ENCODE assay signal across 7 worm cellular contexts in the genomic region with DNA sequence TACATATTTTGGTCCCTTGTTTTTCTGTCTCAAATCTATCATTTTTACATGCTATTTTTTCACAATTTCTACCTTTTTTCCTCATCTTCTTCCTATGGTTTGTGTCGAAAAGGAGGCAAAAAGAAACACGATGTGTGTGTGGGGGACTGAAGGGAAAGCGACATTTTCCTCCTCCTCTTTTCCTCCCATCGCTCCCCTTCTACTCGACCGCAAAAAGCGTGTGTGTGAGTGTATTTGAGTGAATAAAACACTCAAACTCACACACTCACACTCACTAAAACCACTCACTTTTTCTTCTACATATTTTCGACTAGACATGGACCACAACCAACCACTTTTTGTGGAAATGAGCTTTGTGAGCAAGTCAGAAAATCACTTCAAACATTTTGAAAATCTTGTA.
TF ChIP-seq lines count a peak whose summit lies in the region.

No protein-coding gene starts in this region.

TF ChIP-seq in whole organism, L1 larva, 84 proteins besides CTCF, POLR2A, EP300 and RAD21 (continues in another document):
- TF ChIP-seq blmp-1 (tag; optimal IDR thresholded peaks at IDR 0.05; lab: Kevin White, UChicago): peak; percentile 3
- TF ChIP-seq ceh-63 (GFP tag; optimal IDR thresholded peaks at IDR 0.05; lab: Kevin White, UChicago): no peak
- peak in 1 of 3 experiments; percentile 50 for TF ChIP-seq ceh-82 (tag; optimal IDR thresholded peaks at IDR 0.05; lab: Kevin White, UChicago)
- TF ChIP-seq unc-86 (tag; optimal IDR thresholded peaks at IDR 0.05; lab: Kevin White, UChicago): no peak
- peak in 1 of 2 experiments; percentile 4 for TF ChIP-seq lin-35 (GFP tag; optimal IDR thresholded peaks at IDR 0.05; lab: Kevin White, UChicago)
- TF ChIP-seq lsy-2 (tag; optimal IDR thresholded peaks at IDR 0.05; lab: Kevin White, UChicago): peak; percentile 33 to 54
- no peak for TF ChIP-seq ets-5 (GFP tag; IDR thresholded peaks at IDR 0.05; lab: Robert Waterston, UW)
- no peak for TF ChIP-seq C16A3.4 (tag; optimal IDR thresholded peaks at IDR 0.05; lab: Kevin White, UChicago)
- TF ChIP-seq fkh-8 (tag; optimal IDR thresholded peaks at IDR 0.05; lab: Kevin White, UChicago): peak; percentile 47
- TF ChIP-seq efl-1 (optimal IDR thresholded peaks at IDR 0.05; lab: Kevin White, UChicago): peak; percentile 1 to 2
- no peak for TF ChIP-seq efl-1 (GFP tag; optimal IDR thresholded peaks at IDR 0.05 in 1 of 2; lab: Kevin White, UChicago)
- peak; percentile 21 for TF ChIP-seq mep-1 (tag; optimal IDR thresholded peaks at IDR 0.05; lab: Kevin White, UChicago)

TF ChIP-seq in whole organism, L2 larva, 48 proteins besides CTCF, POLR2A, EP300 and RAD21 (continues in another document):
- TF ChIP-seq sem-4 (tag; optimal IDR thresholded peaks at IDR 0.05; lab: Kevin White, UChicago): peak; percentile 28
- TF ChIP-seq skn-1 (tag; optimal IDR thresholded peaks at IDR 0.05; lab: Kevin White, UChicago): no peak
- peak; percentile 67 for TF ChIP-seq nhr-129 (tag; optimal IDR thresholded peaks at IDR 0.05; lab: Kevin White, UChicago)
- TF ChIP-seq lin-11 (tag; optimal IDR thresholded peaks at IDR 0.05; lab: Kevin White, UChicago): no peak
- TF ChIP-seq snpc-4 (tag; optimal IDR thresholded peaks at IDR 0.05; lab: Kevin White, UChicago): peak; percentile 2
- TF ChIP-seq nhr-6 (tag; optimal IDR thresholded peaks at IDR 0.05; lab: Kevin White, UChicago): peak; percentile 42
- peak; percentile 47 for TF ChIP-seq F13H6.1 (tag; optimal IDR thresholded peaks at IDR 0.05; lab: Kevin White, UChicago)
- no peak for TF ChIP-seq ZK546.5 (tag; optimal IDR thresholded peaks at IDR 0.05; lab: Kevin White, UChicago)
- TF ChIP-seq crh-2 (tag; optimal IDR thresholded peaks at IDR 0.05; lab: Kevin White, UChicago): peak; percentile 24
- peak; percentile 52 for TF ChIP-seq C34F6.9 (tag; optimal IDR thresholded peaks at IDR 0.05; lab: Kevin White, UChicago)
- peak; percentile 17 to 64 for TF ChIP-seq lsy-2 (tag; optimal IDR thresholded peaks at IDR 0.05; lab: Kevin White, UChicago)
- peak; percentile 65 for TF ChIP-seq unc-55 (GFP tag; optimal IDR thresholded peaks at IDR 0.05; lab: Kevin White, UChicago)

TF ChIP-seq in whole organism, L3 larva, 47 proteins besides CTCF, POLR2A, EP300 and RAD21:
- TF ChIP-seq elt-2 (tag; optimal IDR thresholded peaks at IDR 0.05; lab: Kevin White, UChicago) (peak; percentile 24), jun-1 (tag; optimal IDR thresholded peaks at IDR 0.05; lab: Kevin White, UChicago) (no peak), snpc-4 (tag; optimal IDR thresholded peaks at IDR 0.05; lab: Kevin White, UChicago) (peak; percentile 30), hmg-11 (tag; optimal IDR thresholded peaks at IDR 0.05; lab: Kevin White, UChicago) (peak; percentile 45), nfya-1 (tag; optimal IDR thresholded peaks at IDR 0.05; lab: Kevin White, UChicago; ENCODE audit: insufficient read depth) (peak; percentile 53)

TF ChIP-seq in whole organism, L4 larva, 104 proteins besides CTCF, POLR2A, EP300 and RAD21 (continues in another document):
- no peak for TF ChIP-seq daf-12 (tag; optimal IDR thresholded peaks at IDR 0.05; lab: Kevin White, UChicago)
- TF ChIP-seq unc-62 (GFP tag; optimal IDR thresholded peaks at IDR 0.05 in 1 of 2; lab: Kevin White, UChicago): no peak
- TF ChIP-seq unc-62 (tag; optimal IDR thresholded peaks at IDR 0.05; lab: Kevin White, UChicago): no peak
- TF ChIP-seq F44E2.7 (GFP tag; IDR thresholded peaks at IDR 0.05; lab: Robert Waterston, UW): no peak
- peak; percentile 54 for TF ChIP-seq hlh-11 (tag; optimal IDR thresholded peaks at IDR 0.05; lab: Kevin White, UChicago)
- no peak for TF ChIP-seq daf-16 (GFP tag; optimal IDR thresholded peaks at IDR 0.05; lab: Kevin White, UChicago)
- no peak for TF ChIP-seq daf-16 (tag; optimal IDR thresholded peaks at IDR 0.05; lab: Kevin White, UChicago)
- 0 out of 2 replicates have a peak, but pooled peaks have one; percentile 24 for TF ChIP-seq ctbp-1 (GFP tag; IDR thresholded peaks at IDR 0.05; lab: Robert Waterston, UW)
- TF ChIP-seq hlh-30 (tag; optimal IDR thresholded peaks at IDR 0.05; lab: Kevin White, UChicago; ENCODE audit: insufficient read depth): peak; percentile 31
- TF ChIP-seq F26F4.8 (GFP tag; conservative IDR thresholded peaks at IDR 0.05; lab: Robert Waterston, UW): no peak
- peak; percentile 54 for TF ChIP-seq dmd-6 (GFP tag; IDR thresholded peaks at IDR 0.05; lab: Robert Waterston, UW)
- TF ChIP-seq gei-8 (GFP tag; optimal IDR thresholded peaks at IDR 0.05; lab: Kevin White, UChicago): no peak
- TF ChIP-seq mes-2 (tag; optimal IDR thresholded peaks at IDR 0.05; lab: Kevin White, UChicago; ENCODE audit: poor library complexity, severe bottlenecking): peak; percentile 57
- TF ChIP-seq lim-7 (GFP tag; IDR thresholded peaks at IDR 0.05; lab: Robert Waterston, UW): 0 out of 2 replicates have a peak, but pooled peaks have one; percentile 40

TF ChIP-seq in whole organism, late embryonic, 69 proteins besides CTCF, POLR2A, EP300 and RAD21:
- peak; percentile 9 for TF ChIP-seq ceh-6 (GFP tag; optimal IDR thresholded peaks at IDR 0.05; lab: Kevin White, UChicago)
- TF ChIP-seq hlh-30 (tag; optimal IDR thresholded peaks at IDR 0.05; lab: Kevin White, UChicago; ENCODE audit: insufficient read depth): no peak

TF ChIP-seq in whole organism, mixed stage, embryonic, 35 proteins besides CTCF, POLR2A, EP300 and RAD21:
- no peak for TF ChIP-seq lsy-2 (tag; optimal IDR thresholded peaks at IDR 0.05; lab: Kevin White, UChicago)
- peak; percentile 63 for TF ChIP-seq sptf-1 (tag; optimal IDR thresholded peaks at IDR 0.05; lab: Kevin White, UChicago)

TF ChIP-seq in whole organism, young adult, 124 proteins besides CTCF, POLR2A, EP300 and RAD21:
- TF ChIP-seq attf-6 (GFP tag; IDR thresholded peaks at IDR 0.05; lab: Robert Waterston, UW) (no peak), lin-54 (GFP tag; optimal IDR thresholded peaks at IDR 0.05; lab: Kevin White, UChicago) (no peak), pbrm-1 (GFP tag; IDR thresholded peaks at IDR 0.05; lab: Robert Waterston, UW) (0 out of 2 replicates have a peak, but pooled peaks have one; percentile 40), Y67H2A.10 (GFP tag; conservative IDR thresholded peaks at IDR 0.05; lab: Robert Waterston, UW) (no peak), snpc-4 (GFP tag; optimal IDR thresholded peaks at IDR 0.05; lab: Kevin White, UChicago) (no peak), snpc-4 (tag; optimal IDR thresholded peaks at IDR 0.05; lab: Kevin White, UChicago) (no peak), cebp-1 (GFP tag; IDR thresholded peaks at IDR 0.05; lab: Robert Waterston, UW) (no peak), cebp-1 (tag; optimal IDR thresholded peaks at IDR 0.05; lab: Kevin White, UChicago) (peak; percentile 20), lir-1 (GFP tag; conservative IDR thresholded peaks at IDR 0.05; lab: Robert Waterston, UW) (peak; percentile 92), dpff-1 (tag; optimal IDR thresholded peaks at IDR 0.05; lab: Kevin White, UChicago) (no peak), ceh-27 (GFP tag; optimal IDR thresholded peaks at IDR 0.05; lab: Kevin White, UChicago) (peak; percentile 50), snpc-1.3 (tag; optimal IDR thresholded peaks at IDR 0.05; lab: Kevin White, UChicago; ENCODE audit: insufficient read depth) (no peak), snpc-1.1 (tag; optimal IDR thresholded peaks at IDR 0.05; lab: Kevin White, UChicago; ENCODE audit: insufficient read depth) (no peak), madf-10 (tag; optimal IDR thresholded peaks at IDR 0.05; lab: Kevin White, UChicago) (no peak), bed-1 (GFP tag; IDR thresholded peaks at IDR 0.05; lab: Robert Waterston, UW) (no peak), ztf-3 (GFP tag; optimal IDR thresholded peaks at IDR 0.05; lab: Kevin White, UChicago) (no peak), hmg-1.2 (GFP tag; IDR thresholded peaks at IDR 0.05; lab: Robert Waterston, UW) (peak; percentile 12; the same call in 1 of the 2 replicates), lin-40 (tag; optimal IDR thresholded peaks at IDR 0.05; lab: Kevin White, UChicago) (no peak), ama-1 (optimal IDR thresholded peaks at IDR 0.05; lab: Kevin White, UChicago) (no peak), ama-1 (GFP tag; optimal IDR thresholded peaks at IDR 0.05; lab: Kevin White, UChicago) (no peak), B0261.1 (tag; optimal IDR thresholded peaks at IDR 0.05; lab: Kevin White, UChicago) (no peak), C17E4.6 (GFP tag; IDR thresholded peaks at IDR 0.05; lab: Robert Waterston, UW) (no peak), nhr-80 (tag; optimal IDR thresholded peaks at IDR 0.05; lab: Kevin White, UChicago) (peak; percentile 9), lin-35 (GFP tag; optimal IDR thresholded peaks at IDR 0.05; lab: Kevin White, UChicago) (peak in 1 of 3 experiments; percentile 21), ztf-28 (GFP tag; IDR thresholded peaks at IDR 0.05; lab: Robert Waterston, UW) (0 out of 2 replicates have a peak, but pooled peaks have one; percentile 7), let-607 (tag; optimal IDR thresholded peaks at IDR 0.05; lab: Kevin White, UChicago) (no peak), dpl-1 (GFP tag; optimal IDR thresholded peaks at IDR 0.05; lab: Kevin White, UChicago) (no peak), akir-1 (GFP tag; optimal IDR thresholded peaks at IDR 0.05; lab: Kevin White, UChicago) (no peak), nhr-120 (GFP tag; IDR thresholded peaks at IDR 0.05; lab: Robert Waterston, UW) (no peak), sea-2 (GFP tag; IDR thresholded peaks at IDR 0.05; lab: Robert Waterston, UW) (no peak), efl-1 (GFP tag; optimal IDR thresholded peaks at IDR 0.05; lab: Kevin White, UChicago) (no peak), nhr-90 (tag; optimal IDR thresholded peaks at IDR 0.05; lab: Kevin White, UChicago) (no peak), fkh-3 (tag; optimal IDR thresholded peaks at IDR 0.05; lab: Kevin White, UChicago) (no peak), K12H6.12 (tag; optimal IDR thresholded peaks at IDR 0.05; lab: Kevin White, UChicago) (peak; percentile 47), ztf-25 (GFP tag; IDR thresholded peaks at IDR 0.05; lab: Robert Waterston, UW) (no peak), attf-3 (GFP tag; conservative IDR thresholded peaks at IDR 0.05; lab: Robert Waterston, UW) (no peak), xnd-1 (tag; optimal IDR thresholded peaks at IDR 0.05; lab: Kevin White, UChicago) (no peak), hmg-20 (GFP tag; IDR thresholded peaks at IDR 0.05; lab: Robert Waterston, UW) (no peak), rec-8 (tag; optimal IDR thresholded peaks at IDR 0.05; lab: Kevin White, UChicago) (no peak), mes-4 (tag; optimal IDR thresholded peaks at IDR 0.05; lab: Kevin White, UChicago) (no peak), mel-28 (tag; optimal IDR thresholded peaks at IDR 0.05; lab: Kevin White, UChicago; ENCODE audit: borderline replicate concordance) (no peak), F37B4.10 (GFP tag; IDR thresholded peaks at IDR 0.05; lab: Robert Waterston, UW) (no peak)
